Fruit fly (Drosophila melanogaster) whole organism, embryonic: ENCODE data around the gene Ir87a.

Experiments
- Ada2b ChIP-seq: fragments of 200-800 bp; sonication (Bioruptor generic); IDR thresholded peaks from 2 replicates; pipeline ENCODE4 v1.3.6; 2022; ENCODE audit warnings: missing biosample characterization, missing genetic modification characterization
- Asciz ChIP-seq: fragments of 200-800 bp; sonication (Bioruptor generic); optimal IDR thresholded peaks from 2 replicates; lab custom pipeline; 2017; ENCODE audit warnings: missing biosample characterization, mild to moderate bottlenecking, missing genetic modification characterization, missing genetic modification reagents
- B-H2 ChIP-seq: fragments of 200-800 bp; sonication (Bioruptor generic); optimal IDR thresholded peaks from 2 replicates; lab custom pipeline; 2018; ENCODE audit warnings: missing biosample characterization, mild to moderate bottlenecking, missing genetic modification characterization
- BtbVII ChIP-seq: fragments of 200-800 bp; sonication (Bioruptor generic); optimal IDR thresholded peaks from 3 replicates; lab custom pipeline; 2017; ENCODE audit warnings: missing biosample characterization, mild to moderate bottlenecking, missing genetic modification characterization
- CG11696 ChIP-seq: fragments of 200-800 bp; sonication (Bioruptor generic); IDR thresholded peaks from 2 replicates; pipeline ENCODE4 v1.3.6; 2022; ENCODE audit warnings: missing biosample characterization, missing genetic modification characterization
- CG1603 ChIP-seq: fragments of 200-800 bp; sonication (Bioruptor generic); optimal IDR thresholded peaks from 2 replicates; lab custom pipeline; 2019; ENCODE audit warnings: missing biosample characterization, mild to moderate bottlenecking, missing genetic modification characterization, moderate library complexity
- CG17361 ChIP-seq: fragments of 200-800 bp; sonication (Bioruptor generic); IDR thresholded peaks from 3 replicates; pipeline ENCODE4 v1.3.6; 2022; ENCODE audit warnings: missing biosample characterization, missing genetic modification characterization
- CG17802 ChIP-seq: fragments of 200-800 bp; sonication (Bioruptor generic); optimal IDR thresholded peaks from 2 replicates; lab custom pipeline; 2018; ENCODE audit warnings: missing biosample characterization, mild to moderate bottlenecking, missing genetic modification characterization, moderate library complexity
- CG18262 ChIP-seq: fragments of 200-800 bp; optimal IDR thresholded peaks from 3 replicates; lab custom pipeline; 2019; ENCODE audit warnings: missing biosample characterization, mild to moderate bottlenecking, missing genetic modification characterization, moderate library complexity
- CG7987 ChIP-seq: fragments of 200-800 bp; sonication (Bioruptor generic); optimal IDR thresholded peaks from 2 replicates; lab custom pipeline; 2018; ENCODE audit warnings: missing biosample characterization, mild to moderate bottlenecking, missing genetic modification characterization, moderate library complexity
- CG8281 ChIP-seq: fragments of 200-800 bp; sonication (Bioruptor generic); optimal IDR thresholded peaks from 2 replicates; lab custom pipeline; 2018; ENCODE audit warnings: missing biosample characterization, mild to moderate bottlenecking, missing genetic modification characterization, moderate library complexity
- CG8290 ChIP-seq, 3 experiments: fragments of 200-800 bp; sonication (Bioruptor generic); optimal IDR thresholded peaks; 2 replicates each; lab custom pipeline; 2016 to 2019; ENCODE audit warnings: missing biosample characterization in 3 of 3, missing genetic modification characterization in 3 of 3, mild to moderate bottlenecking in 2 of 3, moderate library complexity in 1 of 3
- CG8359 ChIP-seq: fragments of 200-800 bp; sonication (Bioruptor generic); optimal IDR thresholded peaks from 2 replicates; lab custom pipeline; 2017; ENCODE audit warnings: missing biosample characterization, mild to moderate bottlenecking, missing genetic modification characterization, borderline replicate concordance
- CG8765 ChIP-seq: fragments of 200-800 bp; sonication (Bioruptor generic); IDR thresholded peaks from 2 replicates; pipeline ENCODE4 v1.3.6; 2022; ENCODE audit warnings: missing biosample characterization, missing genetic modification characterization
- CG9215 ChIP-seq: fragments of 200-800 bp; sonication (Bioruptor generic); IDR thresholded peaks from 2 replicates; pipeline ENCODE4 v1.3.6; 2022; ENCODE audit warnings: missing biosample characterization, missing genetic modification characterization
- CG9817 ChIP-seq: fragments of 200-800 bp; sonication (Bioruptor generic); optimal IDR thresholded peaks from 2 replicates; lab custom pipeline; 2018; ENCODE audit warnings: missing biosample characterization, mild to moderate bottlenecking, missing genetic modification characterization, moderate library complexity
- CG9932 ChIP-seq: fragments of 200-800 bp; sonication (Bioruptor generic); IDR thresholded peaks from 2 replicates; pipeline ENCODE4 v1.3.6; 2022; ENCODE audit warnings: missing biosample characterization, missing genetic modification characterization
- E2f1 ChIP-seq: fragments of 200-800 bp; sonication (Bioruptor generic); IDR thresholded peaks from 2 replicates; pipeline ENCODE4 v1.3.6; 2022; ENCODE audit warnings: missing biosample characterization, missing genetic modification characterization
- Fer3 ChIP-seq: fragments of 200-800 bp; sonication (Bioruptor generic); optimal IDR thresholded peaks from 2 replicates; lab custom pipeline; 2018; ENCODE audit warnings: missing biosample characterization, mild to moderate bottlenecking, missing genetic modification characterization, moderate library complexity
- Hmr ChIP-seq: fragments of 200-800 bp; sonication (Bioruptor generic); optimal IDR thresholded peaks from 3 replicates; lab custom pipeline; 2017; ENCODE audit warnings: mild to moderate bottlenecking, missing biosample characterization, missing genetic modification reagents, missing genetic modification characterization
- Hr51 ChIP-seq, 2 experiments: fragments of 200-800 bp; sonication (Bioruptor generic); optimal IDR thresholded peaks; 2 replicates in 1 of 2; 3 replicates in 1 of 2; lab custom pipeline; 2016 to 2018; ENCODE audit warnings: missing biosample characterization in 2 of 2, missing genetic modification characterization in 2 of 2, mild to moderate bottlenecking in 1 of 2, moderate library complexity in 1 of 2
- Hr78 ChIP-seq, 2 experiments: fragments of 200-800 bp in 1 of 2; fragments of >200 bp in 1 of 2; sonication (Bioruptor generic) in 1 of 2; optimal IDR thresholded peaks; 2 replicates each; lab custom pipeline; 2017 to 2019; ENCODE audit warnings: missing biosample characterization in 2 of 2, missing genetic modification characterization in 2 of 2, mild to moderate bottlenecking in 1 of 2, moderate library complexity in 1 of 2
- Meics ChIP-seq: fragments of 200-800 bp; sonication (Bioruptor generic); optimal IDR thresholded peaks from 2 replicates; lab custom pipeline; 2017; ENCODE audit warnings: missing biosample characterization, mild to moderate bottlenecking, missing genetic modification characterization
- NC2β ChIP-seq: fragments of 200-800 bp; sonication (Bioruptor generic); optimal IDR thresholded peaks from 2 replicates; lab custom pipeline; 2016; ENCODE audit warnings: missing biosample characterization, missing genetic modification characterization
- Nf-YB ChIP-seq: fragments of 200-800 bp; sonication (Bioruptor generic); optimal IDR thresholded peaks from 3 replicates; lab custom pipeline; 2019; ENCODE audit warnings: missing biosample characterization, mild to moderate bottlenecking, missing genetic modification characterization, moderate library complexity
- PHDP ChIP-seq: fragments of 200-800 bp; sonication (Bioruptor generic); optimal IDR thresholded peaks from 3 replicates; lab custom pipeline; 2018; ENCODE audit warnings: missing biosample characterization, mild to moderate bottlenecking, missing genetic modification characterization, moderate library complexity
- Sox100B ChIP-seq: fragments of 200-800 bp; sonication (Bioruptor generic); optimal IDR thresholded peaks from 3 replicates; lab custom pipeline; 2018; ENCODE audit warnings: missing biosample characterization, mild to moderate bottlenecking, missing genetic modification characterization
- bigmax ChIP-seq: fragments of 200-800 bp; sonication (Bioruptor generic); optimal IDR thresholded peaks from 2 replicates; lab custom pipeline; 2018; ENCODE audit warnings: missing biosample characterization, mild to moderate bottlenecking, missing genetic modification characterization
- chinmo ChIP-seq: fragments of 200-800 bp; sonication (Bioruptor generic); IDR thresholded peaks from 4 replicates; pipeline ENCODE4 v1.3.6; 2022; ENCODE audit warnings: missing biosample characterization, missing genetic modification characterization; ENCODE audit not compliant: partially characterized antibody
- corto ChIP-seq: fragments of 200-800 bp; sonication (Bioruptor generic); optimal IDR thresholded peaks from 2 replicates; lab custom pipeline; 2016; ENCODE audit warnings: missing biosample characterization, mild to moderate bottlenecking, missing genetic modification characterization, moderate library complexity
- dm ChIP-seq: fragments of 200-800 bp; sonication (Bioruptor generic); optimal IDR thresholded peaks from 3 replicates; lab custom pipeline; 2016; ENCODE audit warnings: missing biosample characterization, missing genetic modification characterization
- dmrt99B ChIP-seq: fragments of 200-800 bp; sonication (Bioruptor generic); optimal IDR thresholded peaks from 2 replicates; lab custom pipeline; 2018; ENCODE audit warnings: missing biosample characterization, mild to moderate bottlenecking, missing genetic modification characterization, moderate library complexity
- dysf ChIP-seq: fragments of 200-800 bp; sonication (Bioruptor generic); IDR thresholded peaks from 3 replicates; pipeline ENCODE4 v1.3.6; 2022; ENCODE audit warnings: missing biosample characterization, missing genetic modification characterization
- fd3F ChIP-seq: fragments of 200-800 bp; sonication (Bioruptor generic); optimal IDR thresholded peaks from 2 replicates; lab custom pipeline; 2018; ENCODE audit warnings: missing biosample characterization, mild to moderate bottlenecking, missing genetic modification characterization, moderate library complexity
- gro ChIP-seq: fragments of 200-800 bp; sonication (Bioruptor generic); optimal IDR thresholded peaks from 2 replicates; lab custom pipeline; 2016; ENCODE audit warnings: missing biosample characterization, missing genetic modification characterization
- inv ChIP-seq: fragments of 200-800 bp; sonication (Bioruptor generic); IDR thresholded peaks from 2 replicates; pipeline ENCODE4 v1.3.6; 2022; ENCODE audit warnings: missing biosample characterization, missing genetic modification characterization; ENCODE audit not compliant: partially characterized antibody
- lmd ChIP-seq: fragments of 200-800 bp; sonication (Bioruptor generic); IDR thresholded peaks from 2 replicates; pipeline ENCODE4 v1.3.6; 2022; ENCODE audit warnings: missing biosample characterization, missing genetic modification characterization
- nau ChIP-seq: fragments of 200-800 bp; sonication (Bioruptor generic); optimal IDR thresholded peaks from 3 replicates; lab custom pipeline; 2017; ENCODE audit warnings: missing biosample characterization, mild to moderate bottlenecking, missing genetic modification characterization, missing genetic modification reagents
- nerfin-2 ChIP-seq: fragments of 200-800 bp; sonication (Bioruptor generic); IDR thresholded peaks from 2 replicates; pipeline ENCODE4 v1.3.6; 2022; ENCODE audit warnings: missing biosample characterization, missing genetic modification characterization; ENCODE audit not compliant: partially characterized antibody
- nmo ChIP-seq: fragments of 200-800 bp; sonication (Bioruptor generic); optimal IDR thresholded peaks from 2 replicates; lab custom pipeline; 2018; ENCODE audit warnings: missing biosample characterization, mild to moderate bottlenecking, missing genetic modification characterization, moderate library complexity
- ranshi ChIP-seq: fragments of 200-800 bp; sonication (Bioruptor generic); IDR thresholded peaks from 2 replicates; pipeline ENCODE4 v1.3.6; 2022; ENCODE audit warnings: missing biosample characterization, missing genetic modification characterization
- row ChIP-seq: fragments of 200-800 bp; sonication (Bioruptor generic); IDR thresholded peaks from 3 replicates; pipeline ENCODE4 v1.3.6; 2022; ENCODE audit warnings: missing biosample characterization, missing genetic modification characterization
- sob ChIP-seq: fragments of 200-800 bp; sonication (Bioruptor generic); IDR thresholded peaks from 2 replicates; pipeline ENCODE4 v1.3.6; 2022; ENCODE audit warnings: missing biosample characterization, missing genetic modification characterization
- stc ChIP-seq: fragments of 200-800 bp; sonication (Bioruptor generic); IDR thresholded peaks from 2 replicates; pipeline ENCODE4 v1.3.6; 2022; ENCODE audit warnings: missing biosample characterization, missing genetic modification characterization
- sug ChIP-seq: fragments of 200-800 bp; optimal IDR thresholded peaks from 2 replicates; lab custom pipeline; 2019; ENCODE audit warnings: missing biosample characterization, mild to moderate bottlenecking, missing genetic modification characterization, moderate library complexity
- ttk ChIP-seq: fragments of 200-800 bp; sonication (Bioruptor generic); IDR thresholded peaks from 2 replicates; pipeline ENCODE4 v2.1.2; 2022; ENCODE audit warnings: missing biosample characterization, missing genetic modification characterization
- unc-4 ChIP-seq: fragments of 200-800 bp; sonication (Bioruptor generic); IDR thresholded peaks from 2 replicates; pipeline ENCODE4 v1.3.6; 2022; ENCODE audit warnings: missing biosample characterization, missing genetic modification characterization; ENCODE audit not compliant: partially characterized antibody
- zen2 ChIP-seq: fragments of 200-800 bp; sonication (Bioruptor generic); IDR thresholded peaks from 3 replicates; pipeline ENCODE4 v1.3.6; 2022; ENCODE audit warnings: missing biosample characterization, missing genetic modification characterization; ENCODE audit not compliant: partially characterized antibody
- zfh1 ChIP-seq: fragments of 200-800 bp; sonication (Bioruptor generic); IDR thresholded peaks from 3 replicates; pipeline ENCODE4 v1.3.6; 2022; ENCODE audit warnings: missing biosample characterization, missing genetic modification characterization

Gene Ir87a

DNA sequence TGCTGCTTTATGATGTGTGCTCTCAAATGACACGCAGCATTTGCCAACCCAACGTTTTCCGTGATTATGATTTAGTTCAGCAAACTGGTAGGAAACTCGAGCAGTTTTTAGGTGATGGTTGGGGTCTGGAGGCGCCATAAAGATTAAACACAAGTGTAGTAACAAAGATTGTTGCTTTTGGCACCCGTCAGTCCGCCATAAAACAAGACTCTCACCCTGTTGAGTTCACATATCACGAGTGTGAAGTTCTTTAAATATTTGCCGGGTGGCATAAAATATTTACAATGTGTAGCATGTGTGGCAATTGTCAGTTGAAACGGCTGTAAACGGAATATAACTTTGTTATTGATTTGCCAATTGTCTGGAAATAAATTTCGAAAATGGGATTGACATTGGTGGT is 21.6 kb downstream of the Ir87a start (continued):
- TF ChIP-seq CG18262 (tag; lab: Kevin White, UChicago) (peak; percentile 16), PHDP (tag; lab: Kevin White, UChicago) (peak; percentile 67), BtbVII (GFP tag; lab: Kevin White, UChicago) (peak; percentile 54), CG9817 (tag; lab: Kevin White, UChicago) (peak; percentile 0), zfh1 (no peak), Hmr (GFP tag; lab: Kevin White, UChicago) (peak; percentile 61), nmo (GFP tag; lab: Kevin White, UChicago) (no peak), CG8290 (GFP tag; optimal IDR thresholded peaks at IDR 0.05; lab: Kevin White, UChicago) (no peak), CG8290 (tag; optimal IDR thresholded peaks at IDR 0.05; lab: Kevin White, UChicago) (peak in 1 of 2 experiments; percentile 59), unc-4 (GFP tag; lab: Robert Waterston, UW) (no peak), NC2β (no peak), lmd (no peak), dm (no peak), ranshi (GFP tag; lab: Robert Waterston, UW) (no peak), inv (GFP tag; lab: Robert Waterston, UW) (no peak), Sox100B (GFP tag; lab: Kevin White, UChicago) (peak; percentile 34), Ada2b (GFP tag; lab: Robert Waterston, UW) (no peak), Fer3 (peak; percentile 24), zen2 (GFP tag; lab: Robert Waterston, UW) (no peak), stc (GFP tag; lab: Robert Waterston, UW) (no peak), dmrt99B (tag; lab: Kevin White, UChicago) (peak; percentile 19), CG17802 (no peak), CG17361 (GFP tag; lab: Robert Waterston, UW) (peak; percentile 36; the same call in 1 of the 3 replicates), Hr51 (GFP tag; optimal IDR thresholded peaks at IDR 0.05; lab: Kevin White, UChicago) (peak in 1 of 2 experiments; percentile 47), CG8281 (peak; percentile 5), Meics (GFP tag; lab: Kevin White, UChicago) (peak; percentile 41), CG9215 (GFP tag; lab: Robert Waterston, UW) (no peak), corto (GFP tag; lab: Kevin White, UChicago) (no peak), E2f1 (no peak), B-H2 (peak; percentile 17), gro (GFP tag; lab: Kevin White, UChicago) (peak; percentile 17), CG8359 (GFP tag; lab: Kevin White, UChicago) (no peak), CG1603 (tag; lab: Kevin White, UChicago) (peak; percentile 10), CG9932 (GFP tag; lab: Robert Waterston, UW) (no peak), sug (tag; lab: Kevin White, UChicago) (peak; percentile 63), chinmo (GFP tag; lab: Robert Waterston, UW) (no peak), nerfin-2 (no peak), dysf (GFP tag; lab: Robert Waterston, UW) (peak; percentile 25; the same call in 1 of the 3 replicates), Hr78 (GFP tag; optimal IDR thresholded peaks at IDR 0.05; lab: Kevin White, UChicago) (no peak), CG7987 (GFP tag; lab: Kevin White, UChicago) (peak; percentile 45), fd3F (peak; percentile 28), CG8765 (GFP tag; lab: Robert Waterston, UW) (no peak), nau (GFP tag; lab: Kevin White, UChicago) (peak; percentile 0), Nf-YB (GFP tag; lab: Kevin White, UChicago) (peak; percentile 1), row (GFP tag; lab: Robert Waterston, UW) (no peak), Asciz (GFP tag; lab: Kevin White, UChicago) (peak; percentile 27), bigmax (GFP tag; lab: Kevin White, UChicago) (no peak), sob (GFP tag; lab: Robert Waterston, UW) (peak; percentile 36; the same call in 1 of the 2 replicates), ttk (GFP tag; lab: Robert Waterston, UW) (no peak), CG11696 (GFP tag; lab: Robert Waterston, UW) (no peak)
